Fruit fly (Drosophila melanogaster): ENCODE results near the gene CG13994.

The CG13994 gene

dm6 chr2L:6098479-6099269 lies 35.9 kb downstream of the CG13994 start, which contains the start of gene CG9175:
Gene CG9175, minus strand, starts transcription at chr2L:6098966.
- no peak for TF ChIP-seq CG8478 (optimal IDR thresholded peaks at IDR 0.05)
- no peak for TF ChIP-seq usp (GFP tag; optimal IDR thresholded peaks at IDR 0.05)
- no peak for TF ChIP-seq psq (optimal IDR thresholded peaks at IDR 0.05)
- no peak for TF ChIP-seq EcR (GFP tag; optimal IDR thresholded peaks at IDR 0.05)
- no peak for TF ChIP-seq pan (optimal IDR thresholded peaks at IDR 0.05)
- no peak for TF ChIP-seq Dll (optimal IDR thresholded peaks at IDR 0.05)

dm6 chr2L:6099270-6099644 lies 36.5 kb downstream of the CG13994 start:
- TF ChIP-seq pan (optimal IDR thresholded peaks at IDR 0.05) (no peak), Dll (optimal IDR thresholded peaks at IDR 0.05) (no peak), EcR (GFP tag; optimal IDR thresholded peaks at IDR 0.05) (no peak)

- peak; percentile 10 for TF ChIP-seq pan (optimal IDR thresholded peaks at IDR 0.05)
- TF ChIP-seq Dll (optimal IDR thresholded peaks at IDR 0.05), result no peak
These were observed 37.5 kb downstream of the CG13994 start, which contains the start of gene stai for dm6 chr2L:6100202-6100689. Gene stai, plus strand, starts transcription at chr2L:6100377.

- TF ChIP-seq EcR (GFP tag; optimal IDR thresholded peaks at IDR 0.05) (no peak), usp (GFP tag; optimal IDR thresholded peaks at IDR 0.05) (no peak), psq (optimal IDR thresholded peaks at IDR 0.05) (no peak), pan (optimal IDR thresholded peaks at IDR 0.05) (no peak), Dll (optimal IDR thresholded peaks at IDR 0.05) (no peak)
These were observed 46.6 kb downstream of the CG13994 start for dm6 chr2L:6109313-6109847.

dm6 chr2L:6110781-6111180 lies 48.0 kb downstream of the CG13994 start:
- TF ChIP-seq CG8478 (optimal IDR thresholded peaks at IDR 0.05) (no peak), Dll (optimal IDR thresholded peaks at IDR 0.05) (no peak), pan (optimal IDR thresholded peaks at IDR 0.05) (no peak), usp (GFP tag; optimal IDR thresholded peaks at IDR 0.05) (no peak), EcR (GFP tag; optimal IDR thresholded peaks at IDR 0.05) (no peak), psq (optimal IDR thresholded peaks at IDR 0.05) (no peak)
